Worm (Caenorhabditis elegans) whole organism, young adult: ENCODE data around the gene Y65A5A.2.
A peak's percentile ranks its signal among the peaks of the same experiment; 100 is the strongest.
"Not testable (repeated sequence)": the region's sequence is repeated elsewhere in the genome, so short reads cannot be mapped to it uniquely, and the experiment has no call there.

ENCODE experiments used
- F23B12.7 ChIP-seq: sonication (generic microtip); optimal IDR thresholded peaks from 2 replicates; lab custom pipeline; 2017; ENCODE audit warnings: missing genetic modification characterization, mild to moderate bottlenecking, missing compliant biosample characterization, antibody characterized with exemption, moderate library complexity; ENCODE audit not compliant: insufficient read depth
- dpff-1 ChIP-seq: sonication (generic microtip); optimal IDR thresholded peaks from 2 replicates; lab custom pipeline; 2017; ENCODE audit warnings: mild to moderate bottlenecking, missing genetic modification characterization, missing compliant biosample characterization
- egl-44 ChIP-seq: fragments of 200-800 bp; sonication (Bioruptor generic); IDR thresholded peaks from 2 replicates; pipeline ENCODE4 v1.3.6; 2022; ENCODE audit warnings: missing genetic modification reagents, missing genetic modification characterization, missing compliant biosample characterization
- nfya-2 ChIP-seq: fragments of 200-800 bp; sonication (Bioruptor generic); IDR thresholded peaks from 2 replicates; pipeline ENCODE4 v1.3.6; 2022; ENCODE audit warnings: missing genetic modification reagents, missing genetic modification characterization, missing compliant biosample characterization

DNA sequence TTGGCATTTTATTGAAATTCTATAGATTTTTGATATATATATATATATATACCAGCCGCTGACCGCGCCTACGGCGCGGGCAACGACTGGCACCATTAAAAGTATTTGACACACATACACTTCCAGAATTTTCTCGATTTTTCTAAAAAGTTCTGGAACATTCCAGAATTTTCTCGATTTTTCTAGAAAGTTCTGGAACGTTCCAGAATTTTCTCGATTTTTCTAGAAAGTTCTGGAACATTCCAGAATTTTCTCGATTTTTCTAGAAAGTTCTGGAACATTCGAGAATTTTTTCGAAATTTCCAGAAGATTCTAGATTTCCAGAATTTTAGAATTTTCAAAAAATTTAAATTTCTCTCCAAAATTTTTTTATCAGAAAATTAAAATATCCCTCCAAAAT lies 46.5 kb downstream of the Y65A5A.2 start:
- not testable (repeated sequence) for TF ChIP-seq dpff-1 (tag; lab: Kevin White, UChicago); F23B12.7 (tag; lab: Kevin White, UChicago); egl-44 (GFP tag; lab: Robert Waterston, UW)
- TF ChIP-seq nfya-2, result peak; percentile 97
